Worm (Caenorhabditis elegans) whole organism, L1 larva: Measurements from ENCODE around the gene F22H10.11.

Experiments
- Y116A8C.19 ChIP-seq: sonication (generic microtip); optimal IDR thresholded peaks from 2 replicates; lab custom pipeline; 2016; ENCODE audit warnings: missing compliant biosample characterization, missing genetic modification characterization, borderline replicate concordance
- elt-3 ChIP-seq, 6 experiments: fragments of 150-350 bp in 1 of 6; sonication (generic microtip); optimal IDR thresholded peaks; 2 replicates each; lab custom pipeline; 2017 to 2018; ENCODE audit warnings: missing biosample characterization in 6 of 6, missing genetic modification characterization in 6 of 6, inconsistent platforms in 1 of 6
- lin-13 ChIP-seq: fragments of 150-350 bp; optimal IDR thresholded peaks from 2 replicates; lab custom pipeline; 2014; ENCODE audit warnings: missing biosample characterization, missing genetic modification reagents, missing genetic modification characterization
- nhr-11 ChIP-seq: fragments of 150-350 bp; optimal IDR thresholded peaks from 2 replicates; lab custom pipeline; 2014; ENCODE audit warnings: missing biosample characterization, missing genetic modification characterization
- ztf-4 ChIP-seq: fragments of 150-350 bp; optimal IDR thresholded peaks from 2 replicates; lab custom pipeline; 2014; ENCODE audit warnings: missing biosample characterization, missing genetic modification characterization

DNA sequence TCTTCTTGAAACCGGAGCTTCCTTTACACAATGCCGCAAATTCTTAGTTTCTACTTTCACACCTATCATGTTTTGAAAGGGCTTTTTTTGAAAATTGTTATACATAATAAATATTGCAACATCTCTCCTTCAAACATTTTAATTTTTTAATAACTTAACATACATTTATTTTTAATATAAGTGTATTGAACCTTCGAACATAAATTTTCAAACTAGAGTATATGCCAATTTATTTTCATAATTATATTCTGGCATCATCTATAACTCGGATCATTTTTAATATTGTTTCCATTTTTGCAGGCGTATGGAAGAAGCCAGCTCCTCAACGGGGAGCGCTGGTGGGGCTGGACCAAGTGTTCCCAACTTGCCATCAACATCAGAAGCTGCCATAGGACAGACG, 41.4 kb upstream of the F22H10.11 start, which contains the start of gene hda-4:
- TF ChIP-seq elt-3 (tag; optimal IDR thresholded peaks at IDR 0.05; lab: Kevin White, UChicago): no peak
- no peak for TF ChIP-seq lin-13 (GFP tag; lab: Kevin White, UChicago)
- no peak for TF ChIP-seq nhr-11
- no peak for TF ChIP-seq Y116A8C.19 (tag; lab: Kevin White, UChicago)
- TF ChIP-seq ztf-4: no peak
